Worm (Caenorhabditis elegans) whole organism, midembryonic: ENCODE measurements around the gene C45H4.18.

Source experiments
- T22C8.4 ChIP-seq: fragments of 200-800 bp; sonication (Bioruptor generic); IDR thresholded peaks from 2 replicates; pipeline ENCODE4 v1.3.6; 2022; ENCODE audit warnings: missing genetic modification characterization, missing compliant biosample characterization
- cog-1 ChIP-seq: sonication (generic microtip); optimal IDR thresholded peaks from 2 replicates; lab custom pipeline; 2016; ENCODE audit warnings: missing genetic modification characterization, missing compliant biosample characterization
- flt-1 ChIP-seq: fragments of 200-800 bp; sonication (Bioruptor generic); IDR thresholded peaks from 2 replicates; pipeline ENCODE4 v1.3.6; 2022; ENCODE audit warnings: missing genetic modification characterization, missing compliant biosample characterization
- klf-2 ChIP-seq: fragments of 200-800 bp; sonication (Bioruptor generic); conservative IDR thresholded peaks from 2 replicates; pipeline ENCODE4 v1.3.6; 2022; ENCODE audit warnings: missing genetic modification reagents, missing genetic modification characterization, missing compliant biosample characterization
- med-1 ChIP-seq: sonication (generic microtip); optimal IDR thresholded peaks from 2 replicates; lab custom pipeline; 2017; ENCODE audit warnings: missing genetic modification characterization, mild to moderate bottlenecking, missing compliant biosample characterization, antibody characterized with exemption, missing genetic modification reagents; ENCODE audit not compliant: insufficient read depth
- ref-1 ChIP-seq: fragments of 200-800 bp; sonication (Bioruptor generic); conservative IDR thresholded peaks from 2 replicates; pipeline ENCODE4 v1.3.6; 2022; ENCODE audit warnings: missing genetic modification reagents, missing genetic modification characterization, missing compliant biosample characterization
- tab-1 ChIP-seq: fragments of 200-800 bp; sonication (Bioruptor generic); IDR thresholded peaks from 2 replicates; pipeline ENCODE4 v1.3.6; 2022; ENCODE audit warnings: missing genetic modification characterization, missing compliant biosample characterization
- ztf-23 ChIP-seq: fragments of 200-800 bp; sonication (Bioruptor generic); IDR thresholded peaks from 2 replicates; pipeline ENCODE4 v1.3.6; 2022; ENCODE audit warnings: missing genetic modification reagents, missing genetic modification characterization, missing compliant biosample characterization
- ztf-29 ChIP-seq: fragments of 200-800 bp; sonication (Bioruptor generic); IDR thresholded peaks from 2 replicates; pipeline ENCODE4 v1.3.6; 2022; ENCODE audit warnings: missing genetic modification reagents, missing genetic modification characterization, missing compliant biosample characterization

C45H4.18 gene

ce11 chrV:2166679-2167078 is 8.7 kb upstream of the C45H4.18 start, which contains the start of gene srbc-19:
Gene srbc-19 (minus strand): TSS chrV:2166779.
- no peak for TF ChIP-seq flt-1 (GFP tag; lab: Robert Waterston, UW)
- no peak for TF ChIP-seq cog-1
- TF ChIP-seq ref-1 (GFP tag; lab: Robert Waterston, UW): no peak
- no peak for TF ChIP-seq med-1 (GFP tag; lab: Kevin White, UChicago)
- TF ChIP-seq ztf-23: no peak
- TF ChIP-seq klf-2 (GFP tag; lab: Robert Waterston, UW): no peak
- TF ChIP-seq tab-1 (GFP tag; lab: Robert Waterston, UW): no peak
- TF ChIP-seq T22C8.4: no peak
- no peak for TF ChIP-seq ztf-29

DNA sequence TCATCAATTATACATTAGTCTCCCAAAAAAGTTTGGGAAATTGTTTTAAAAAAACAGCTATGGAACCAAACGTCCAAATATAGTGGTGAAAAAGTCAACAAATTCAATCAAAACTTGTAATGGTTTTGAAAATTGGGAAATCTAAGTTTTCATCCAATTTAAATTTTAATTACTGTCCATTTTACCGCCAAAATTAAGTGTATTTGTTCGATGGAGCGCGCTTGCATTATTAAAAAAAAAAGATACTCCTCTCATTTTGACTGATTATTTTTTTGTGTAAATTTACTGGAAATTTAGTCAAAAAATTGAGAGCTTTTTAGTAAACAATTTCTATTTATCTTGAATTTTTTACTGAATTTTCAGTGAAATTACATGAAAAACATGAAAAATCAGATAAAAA is 877 bp upstream of the C45H4.18 start:
- TF ChIP-seq T22C8.4: no peak
- no peak for TF ChIP-seq tab-1 (GFP tag; lab: Robert Waterston, UW)
- no peak for TF ChIP-seq flt-1 (GFP tag; lab: Robert Waterston, UW)
- TF ChIP-seq ztf-23: no peak
- TF ChIP-seq klf-2 (GFP tag; lab: Robert Waterston, UW): no peak
- no peak for TF ChIP-seq ztf-29
- no peak for TF ChIP-seq ref-1 (GFP tag; lab: Robert Waterston, UW)
- TF ChIP-seq med-1 (GFP tag; lab: Kevin White, UChicago): no peak
- TF ChIP-seq cog-1: no peak

- TF ChIP-seq ztf-29 (no peak), cog-1 (no peak), flt-1 (GFP tag; lab: Robert Waterston, UW) (no peak), klf-2 (GFP tag; lab: Robert Waterston, UW) (no peak), T22C8.4 (no peak), tab-1 (GFP tag; lab: Robert Waterston, UW) (no peak), med-1 (GFP tag; lab: Kevin White, UChicago) (no peak), ref-1 (GFP tag; lab: Robert Waterston, UW) (no peak), ztf-23 (no peak)
Observed at ce11 chrV:2177307-2177764, 2.0 kb downstream of the C45H4.18 start, which contains the start of gene srbc-17. Gene srbc-17 (plus strand): TSS chrV:2177714.

- TF ChIP-seq tab-1 (GFP tag; lab: Robert Waterston, UW) (no peak), ref-1 (GFP tag; lab: Robert Waterston, UW) (no peak), klf-2 (GFP tag; lab: Robert Waterston, UW) (no peak), ztf-29 (no peak), T22C8.4 (no peak), ztf-23 (no peak), cog-1 (no peak), med-1 (GFP tag; lab: Kevin White, UChicago) (no peak), flt-1 (GFP tag; lab: Robert Waterston, UW) (no peak)
Observed at ce11 chrV:2179214-2179613, 3.9 kb downstream of the C45H4.18 start, which contains the start of gene cyp-33C1. Gene cyp-33C1 (plus strand): TSS chrV:2179514.

DNA sequence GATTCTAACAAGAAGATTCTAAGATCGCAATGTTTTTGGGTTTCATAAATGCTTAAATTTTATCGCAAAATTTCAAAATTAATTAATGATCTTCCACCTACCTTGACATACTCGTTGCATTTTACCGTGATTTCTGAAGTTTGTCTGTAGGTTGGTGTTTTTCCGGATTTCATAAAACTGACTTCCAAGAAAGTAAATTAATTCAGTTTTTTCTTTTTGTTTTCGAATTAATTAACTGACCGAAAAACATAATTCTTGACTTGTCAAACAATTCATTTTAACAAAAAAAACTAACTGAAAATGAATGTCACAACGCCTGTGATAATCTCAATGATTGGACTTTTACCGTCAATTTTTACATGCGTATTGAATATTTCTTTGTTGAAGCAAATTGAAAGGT is 6.4 kb downstream of the C45H4.18 start, which contains the start of gene srbc-16:
Gene srbc-16, plus strand, starts transcription at position 301 of the 400 bp plus-strand sequence.
- TF ChIP-seq T22C8.4: no peak
- no peak for TF ChIP-seq flt-1 (GFP tag; lab: Robert Waterston, UW)
- no peak for TF ChIP-seq ref-1 (GFP tag; lab: Robert Waterston, UW)

DNA sequence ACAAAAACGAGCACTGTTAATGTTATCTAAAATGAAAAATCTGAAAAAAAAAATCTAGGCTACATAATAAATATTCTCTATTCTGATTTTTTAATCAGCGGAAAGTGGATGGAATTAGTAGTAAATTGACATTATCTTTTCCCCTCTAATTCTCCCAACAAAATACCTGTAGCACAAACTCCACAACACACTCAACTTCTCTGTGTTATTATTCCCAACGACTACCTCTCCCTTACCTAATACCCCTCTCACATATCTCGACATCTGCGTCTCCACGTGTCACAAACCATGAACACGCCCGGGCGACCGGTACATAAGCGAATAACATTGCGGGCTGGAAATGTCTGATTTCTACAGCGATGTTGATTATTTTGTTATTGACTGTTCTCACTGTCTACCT is 7.8 kb downstream of the C45H4.18 start, which contains the start of gene cyp-33C2:
Gene cyp-33C2, plus strand, starts transcription at position 327 of the 400 bp plus-strand sequence.
- TF ChIP-seq med-1 (GFP tag; lab: Kevin White, UChicago) (no peak), T22C8.4 (no peak), ztf-29 (no peak), ztf-23 (no peak), cog-1 (no peak), klf-2 (GFP tag; lab: Robert Waterston, UW) (no peak), tab-1 (GFP tag; lab: Robert Waterston, UW) (no peak)

- TF ChIP-seq ztf-23 (peak; percentile 98), ref-1 (GFP tag; lab: Robert Waterston, UW) (no peak)
Observed at ce11 chrV:2185486-2185885, 10.1 kb downstream of the C45H4.18 start.

DNA sequence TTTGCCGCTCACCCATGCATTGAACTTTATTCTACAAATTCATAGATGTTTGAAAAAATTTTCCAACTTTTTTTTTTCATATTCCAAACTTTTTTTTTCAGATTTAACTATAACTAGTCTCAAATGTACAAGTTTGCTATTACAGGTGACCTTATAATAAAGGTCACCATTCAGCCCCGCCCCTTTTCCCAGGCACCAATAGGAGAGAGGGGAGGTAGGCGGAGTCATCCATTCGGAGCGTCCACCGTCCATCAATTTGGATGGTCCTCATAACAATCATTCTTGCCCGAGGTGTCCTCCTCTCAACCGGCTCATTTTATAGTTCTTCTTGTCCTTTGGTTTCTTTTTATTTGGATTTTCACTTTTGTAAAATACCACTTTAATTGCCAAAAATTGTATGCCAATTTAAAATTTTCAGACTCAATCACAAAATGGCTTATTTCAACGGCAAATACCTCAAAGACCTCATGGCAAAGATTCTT is 12.6 kb downstream of the C45H4.18 start, which contains the start of gene Y5H2B.3:
Gene Y5H2B.3, plus strand, starts transcription at position 432 of the 482 bp plus-strand sequence.
- no peak for TF ChIP-seq ztf-23
- TF ChIP-seq cog-1: no peak
- no peak for TF ChIP-seq med-1 (GFP tag; lab: Kevin White, UChicago)
- no peak for TF ChIP-seq tab-1 (GFP tag; lab: Robert Waterston, UW)
- no peak for TF ChIP-seq ztf-29
- no peak for TF ChIP-seq ref-1 (GFP tag; lab: Robert Waterston, UW)
- no peak for TF ChIP-seq klf-2 (GFP tag; lab: Robert Waterston, UW)
- TF ChIP-seq flt-1 (GFP tag; lab: Robert Waterston, UW): no peak
- no peak for TF ChIP-seq T22C8.4

ce11 chrV:2190383-2190782 is 15.0 kb downstream of the C45H4.18 start:
- TF ChIP-seq tab-1 (GFP tag; lab: Robert Waterston, UW) (no peak), ztf-29 (no peak), ztf-23 (no peak), klf-2 (GFP tag; lab: Robert Waterston, UW) (no peak), T22C8.4 (no peak), cog-1 (no peak), med-1 (GFP tag; lab: Kevin White, UChicago) (no peak), flt-1 (GFP tag; lab: Robert Waterston, UW) (no peak), ref-1 (GFP tag; lab: Robert Waterston, UW) (no peak)

- TF ChIP-seq ztf-23: no peak
- TF ChIP-seq tab-1 (GFP tag; lab: Robert Waterston, UW): no peak
- no peak for TF ChIP-seq med-1 (GFP tag; lab: Kevin White, UChicago)
- no peak for TF ChIP-seq ztf-29
- TF ChIP-seq klf-2 (GFP tag; lab: Robert Waterston, UW): no peak
- no peak for TF ChIP-seq cog-1
- TF ChIP-seq T22C8.4: no peak
- no peak for TF ChIP-seq ref-1 (GFP tag; lab: Robert Waterston, UW)
- no peak for TF ChIP-seq flt-1 (GFP tag; lab: Robert Waterston, UW)
Observed at ce11 chrV:2191122-2191521, 15.8 kb downstream of the C45H4.18 start, which contains the start of gene srbc-42. Gene srbc-42 (minus strand): TSS chrV:2191222.
